Worm (Caenorhabditis elegans): ENCODE measurements around the gene R02D5.9.

DNA sequence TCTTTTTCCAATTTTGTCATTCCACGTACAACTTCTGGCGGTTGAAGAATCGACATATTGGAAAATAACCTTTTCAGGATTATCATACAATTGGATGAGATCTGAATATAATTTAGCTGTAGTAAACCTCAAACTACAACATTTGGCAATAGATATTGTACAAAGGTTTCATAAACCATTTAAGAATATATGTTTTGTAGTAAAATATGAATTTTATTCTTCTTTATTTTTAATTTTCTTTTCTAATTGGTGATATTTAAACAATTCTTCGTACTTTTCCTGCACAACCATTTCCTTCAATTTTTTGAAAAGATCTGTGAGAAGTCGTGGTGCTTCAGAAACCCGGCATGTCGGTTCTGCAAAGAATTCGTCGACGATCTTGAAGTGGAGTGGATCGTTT, 10.1 kb upstream of the R02D5.9 start, which contains the start of gene C53A5.17:
- TF ChIP-seq skn-1 (tag; optimal IDR thresholded peaks at IDR 0.05) (no peak), nhr-84 (tag; optimal IDR thresholded peaks at IDR 0.05) (no peak), irx-1 (tag; optimal IDR thresholded peaks at IDR 0.05) (no peak), lin-13 (GFP tag; optimal IDR thresholded peaks at IDR 0.05) (no peak), ceh-8 (GFP tag; optimal IDR thresholded peaks at IDR 0.05) (no peak)
